Worm (Caenorhabditis elegans): ENCODE measurements around the gene W01C9.2.

DNA sequence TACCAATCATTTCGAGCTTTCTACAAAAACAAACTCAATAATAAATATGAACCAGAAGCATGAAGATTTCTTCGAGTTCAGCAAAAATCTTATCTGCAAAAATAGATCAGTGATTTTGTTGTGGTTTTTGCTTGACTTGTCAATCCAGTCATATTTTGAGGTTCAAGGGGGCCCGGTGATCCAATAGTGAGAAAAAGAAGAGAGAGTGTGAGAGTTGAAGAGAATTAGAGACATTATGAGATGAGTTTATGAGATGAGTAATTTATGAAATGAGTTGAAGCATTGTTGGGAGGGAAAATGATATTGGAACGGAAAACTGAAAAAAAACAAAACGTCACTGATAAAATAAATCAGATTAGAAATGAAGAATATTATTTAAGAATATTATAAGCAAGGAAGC, 27.2 kb upstream of the W01C9.2 start, which contains the start of gene T13H5.1:
- no peak for TF ChIP-seq saeg-2 (GFP tag; IDR thresholded peaks at IDR 0.05)
- TF ChIP-seq ama-1 (optimal IDR thresholded peaks at IDR 0.05) = no peak
- TF ChIP-seq zag-1 (tag; optimal IDR thresholded peaks at IDR 0.05) = no peak
- TF ChIP-seq fos-1 (tag; optimal IDR thresholded peaks at IDR 0.05) = no peak
- no peak for TF ChIP-seq snpc-4 (tag; optimal IDR thresholded peaks at IDR 0.05)
- TF ChIP-seq ZK546.5 (tag; optimal IDR thresholded peaks at IDR 0.05) = no peak
- no peak for TF ChIP-seq zfp-3 (GFP tag; conservative IDR thresholded peaks at IDR 0.05)
- TF ChIP-seq nhr-11 (tag; optimal IDR thresholded peaks at IDR 0.05) = no peak
- no peak for TF ChIP-seq ceh-82 (tag; optimal IDR thresholded peaks at IDR 0.05)
